Worm (Caenorhabditis elegans): Measurements from ENCODE around the gene nhr-57.

DNA sequence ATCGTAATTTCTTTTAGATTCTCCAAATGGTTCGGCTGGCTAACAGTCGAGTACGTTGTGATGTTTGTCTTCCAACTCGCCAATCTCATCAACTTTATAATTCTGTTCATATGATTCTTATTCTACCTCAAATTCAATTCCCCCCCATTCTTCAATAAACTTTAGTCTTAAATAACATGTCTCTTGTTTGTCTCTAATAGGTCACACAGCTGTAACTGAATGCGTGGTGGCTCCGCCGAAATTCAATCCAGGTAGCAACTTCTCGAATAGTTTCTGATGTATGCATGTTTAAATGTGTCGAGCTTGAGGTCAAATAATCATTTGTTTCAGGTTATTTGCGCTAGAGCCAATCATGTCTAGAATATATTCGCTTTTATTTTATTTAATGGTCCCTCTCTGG, 7.0 kb downstream of the nhr-57 start, which contains the start of gene lgc-29:
- TF ChIP-seq hnd-1 (tag; optimal IDR thresholded peaks at IDR 0.05): no peak
- TF ChIP-seq ceh-13 (GFP tag; optimal IDR thresholded peaks at IDR 0.05): no peak
- no peak for TF ChIP-seq ets-7 (tag; optimal IDR thresholded peaks at IDR 0.05)
- no peak for TF ChIP-seq ama-1 (optimal IDR thresholded peaks at IDR 0.05)
- TF ChIP-seq flt-1 (GFP tag; IDR thresholded peaks at IDR 0.05): no peak
- TF ChIP-seq hmg-4 (GFP tag; optimal IDR thresholded peaks at IDR 0.05): no peak
- TF ChIP-seq ceh-36 (tag; optimal IDR thresholded peaks at IDR 0.05): no peak
- TF ChIP-seq tra-4 (tag; optimal IDR thresholded peaks at IDR 0.05): no peak
- TF ChIP-seq scrt-1 (GFP tag; IDR thresholded peaks at IDR 0.05): no peak
- TF ChIP-seq tbx-11 (GFP tag; IDR thresholded peaks at IDR 0.05): no peak
- no peak for TF ChIP-seq sea-1 (GFP tag; conservative IDR thresholded peaks at IDR 0.05)
- TF ChIP-seq F13C5.2 (tag; optimal IDR thresholded peaks at IDR 0.05): no peak
- TF ChIP-seq aly-1 (tag; optimal IDR thresholded peaks at IDR 0.05): no peak
